Fruit fly (Drosophila melanogaster) whole organism, embryonic: Measurements from ENCODE around the gene CRAT.

Source experiments
- Ada2b ChIP-seq: fragments of 200-800 bp; sonication (Bioruptor generic); IDR thresholded peaks from 2 replicates; pipeline ENCODE4 v1.3.6; 2022; ENCODE audit warnings: missing biosample characterization, missing genetic modification characterization
- Atf-2 ChIP-seq: fragments of 200-800 bp; sonication (Bioruptor generic); optimal IDR thresholded peaks from 2 replicates; lab custom pipeline; 2016; ENCODE audit warnings: missing biosample characterization, missing genetic modification characterization
- CG10366 ChIP-seq: fragments of 200-800 bp; sonication (Bioruptor generic); IDR thresholded peaks from 2 replicates; pipeline ENCODE4 v1.3.6; 2022; ENCODE audit warnings: missing biosample characterization, missing genetic modification characterization
- CG11398 ChIP-seq: fragments of 200-800 bp; sonication (Bioruptor generic); optimal IDR thresholded peaks from 2 replicates; lab custom pipeline; 2016; ENCODE audit warnings: missing biosample characterization, missing genetic modification characterization
- CG12219 ChIP-seq: fragments of 200-800 bp; sonication (Bioruptor generic); optimal IDR thresholded peaks from 3 replicates; lab custom pipeline; 2018; ENCODE audit warnings: missing biosample characterization, mild to moderate bottlenecking, missing genetic modification characterization
- CG13424 ChIP-seq: fragments of 200-800 bp; sonication (Bioruptor generic); optimal IDR thresholded peaks from 2 replicates; lab custom pipeline; 2019; ENCODE audit warnings: missing biosample characterization, mild to moderate bottlenecking, missing genetic modification characterization, moderate library complexity
- CG17186 ChIP-seq: fragments of 200-800 bp; sonication (Bioruptor generic); optimal IDR thresholded peaks from 3 replicates; lab custom pipeline; 2017; ENCODE audit warnings: missing biosample characterization, missing genetic modification reagents, missing genetic modification characterization
- CG2116 ChIP-seq: fragments of 200-800 bp; sonication (Bioruptor generic); optimal IDR thresholded peaks from 3 replicates; lab custom pipeline; 2018; ENCODE audit warnings: missing biosample characterization, mild to moderate bottlenecking, missing genetic modification characterization
- CG2199 ChIP-seq: fragments of 200-800 bp; sonication (Bioruptor generic); IDR thresholded peaks from 3 replicates; pipeline ENCODE4 v1.3.6; 2022; ENCODE audit warnings: missing biosample characterization, missing genetic modification characterization
- CG30403 ChIP-seq: fragments of 200-800 bp; sonication (Bioruptor generic); optimal IDR thresholded peaks from 3 replicates; lab custom pipeline; 2016; ENCODE audit warnings: missing biosample characterization, missing genetic modification characterization
- CG31388 ChIP-seq: fragments of 200-800 bp; sonication (Bioruptor generic); optimal IDR thresholded peaks from 2 replicates; lab custom pipeline; 2016; ENCODE audit warnings: missing biosample characterization, missing genetic modification characterization
- CG32767 ChIP-seq: fragments of 200-800 bp; sonication (Bioruptor generic); IDR thresholded peaks from 2 replicates; pipeline ENCODE4 v1.3.6; 2022; ENCODE audit warnings: missing biosample characterization, missing genetic modification characterization
- CG3281 ChIP-seq: fragments of 200-800 bp; sonication (Bioruptor generic); optimal IDR thresholded peaks from 3 replicates; lab custom pipeline; 2017; ENCODE audit warnings: missing biosample characterization, mild to moderate bottlenecking, missing genetic modification characterization
- CG34422 ChIP-seq: fragments of 200-800 bp; sonication (Bioruptor generic); IDR thresholded peaks from 3 replicates; pipeline ENCODE4 v1.3.6; 2022; ENCODE audit warnings: missing biosample characterization, missing genetic modification characterization
- CG3995 ChIP-seq: fragments of 200-800 bp; sonication (Bioruptor generic); optimal IDR thresholded peaks from 3 replicates; lab custom pipeline; 2016; ENCODE audit warnings: missing biosample characterization, missing genetic modification characterization
- CG4404 ChIP-seq: fragments of 200-800 bp; sonication (Bioruptor generic); IDR thresholded peaks from 2 replicates; pipeline ENCODE4 v1.3.6; 2022; ENCODE audit warnings: missing biosample characterization, missing genetic modification characterization
- CG4424 ChIP-seq: fragments of 200-800 bp; sonication (Bioruptor generic); optimal IDR thresholded peaks from 3 replicates; lab custom pipeline; 2016; ENCODE audit warnings: missing biosample characterization, missing genetic modification characterization
- CG4730 ChIP-seq: fragments of 200-800 bp; sonication (Bioruptor generic); IDR thresholded peaks from 2 replicates; pipeline ENCODE4 v1.3.6; 2022; ENCODE audit warnings: missing biosample characterization, missing genetic modification characterization
- CG6272 ChIP-seq: fragments of 200-800 bp; sonication (Bioruptor generic); IDR thresholded peaks from 2 replicates; pipeline ENCODE4 v1.3.6; 2022; ENCODE audit warnings: missing biosample characterization, missing genetic modification characterization
- CG6689 ChIP-seq: fragments of 200-800 bp; sonication (Bioruptor generic); IDR thresholded peaks from 2 replicates; pipeline ENCODE4 v1.3.6; 2022; ENCODE audit warnings: missing biosample characterization, missing genetic modification characterization
- CG6813 ChIP-seq: fragments of 200-800 bp; sonication (Bioruptor generic); optimal IDR thresholded peaks from 2 replicates; lab custom pipeline; 2017; ENCODE audit warnings: missing biosample characterization, missing genetic modification characterization, mild to moderate bottlenecking, moderate library complexity, missing genetic modification reagents
- CG6854 ChIP-seq: fragments of 200-800 bp; sonication (Bioruptor generic); optimal IDR thresholded peaks from 3 replicates; lab custom pipeline; 2017; ENCODE audit warnings: missing biosample characterization, mild to moderate bottlenecking, missing genetic modification characterization
- CG8765 ChIP-seq: fragments of 200-800 bp; sonication (Bioruptor generic); IDR thresholded peaks from 2 replicates; pipeline ENCODE4 v1.3.6; 2022; ENCODE audit warnings: missing biosample characterization, missing genetic modification characterization
- CG9727 ChIP-seq: fragments of 200-800 bp; sonication (Bioruptor generic); optimal IDR thresholded peaks from 3 replicates; lab custom pipeline; 2017; ENCODE audit warnings: missing biosample characterization, mild to moderate bottlenecking, missing genetic modification characterization
- Doc2 ChIP-seq: fragments of 200-800 bp; sonication (Bioruptor generic); IDR thresholded peaks from 2 replicates; pipeline ENCODE4 v1.3.6; 2022; ENCODE audit warnings: missing biosample characterization, missing genetic modification characterization
- E2f1 ChIP-seq: fragments of 200-800 bp; sonication (Bioruptor generic); IDR thresholded peaks from 2 replicates; pipeline ENCODE4 v1.3.6; 2022; ENCODE audit warnings: missing biosample characterization, missing genetic modification characterization
- Ets97D ChIP-seq: fragments of 200-800 bp; sonication (Bioruptor generic); optimal IDR thresholded peaks from 3 replicates; lab custom pipeline; 2016; ENCODE audit warnings: missing biosample characterization, missing genetic modification characterization
- GATAe ChIP-seq: fragments of 200-800 bp; sonication (Bioruptor generic); conservative IDR thresholded peaks from 2 replicates; pipeline ENCODE4 v1.3.6; 2022; ENCODE audit warnings: missing biosample characterization, missing genetic modification characterization
- HmgD ChIP-seq: fragments of 200-800 bp; sonication (Bioruptor generic); optimal IDR thresholded peaks from 3 replicates; lab custom pipeline; 2016; ENCODE audit warnings: missing biosample characterization, missing genetic modification characterization
- Hmx ChIP-seq: fragments of 200-800 bp; sonication (Bioruptor generic); optimal IDR thresholded peaks from 2 replicates; lab custom pipeline; 2016; ENCODE audit warnings: missing biosample characterization, missing genetic modification characterization
- NFAT ChIP-seq: fragments of 200-800 bp; sonication (Bioruptor generic); IDR thresholded peaks from 2 replicates; pipeline ENCODE4 v1.3.6; 2022; ENCODE audit warnings: missing biosample characterization, missing genetic modification characterization
- Nf-YC ChIP-seq: fragments of 200-800 bp; optimal IDR thresholded peaks from 3 replicates; lab custom pipeline; 2019; ENCODE audit warnings: missing biosample characterization, mild to moderate bottlenecking, missing genetic modification characterization, moderate library complexity
- NfI ChIP-seq: fragments of 200-800 bp; sonication (Bioruptor generic); optimal IDR thresholded peaks from 3 replicates; lab custom pipeline; 2018; ENCODE audit warnings: missing biosample characterization, mild to moderate bottlenecking, missing genetic modification characterization, moderate library complexity
- Side ChIP-seq: fragments of 200-800 bp; sonication (Bioruptor generic); optimal IDR thresholded peaks from 2 replicates; lab custom pipeline; 2016; ENCODE audit warnings: missing biosample characterization, missing genetic modification characterization
- Spps ChIP-seq: fragments of 200-800 bp; sonication (Bioruptor generic); optimal IDR thresholded peaks from 2 replicates; lab custom pipeline; 2018; ENCODE audit warnings: missing biosample characterization, mild to moderate bottlenecking, missing genetic modification characterization
- ab ChIP-seq: fragments of 200-800 bp; sonication (Bioruptor generic); optimal IDR thresholded peaks from 2 replicates; lab custom pipeline; 2016; ENCODE audit warnings: missing biosample characterization, missing genetic modification characterization
- ash1 ChIP-seq: fragments of 200-800 bp; sonication (Bioruptor generic); optimal IDR thresholded peaks from 2 replicates; lab custom pipeline; 2018; ENCODE audit warnings: missing biosample characterization, mild to moderate bottlenecking, missing genetic modification characterization
- cg ChIP-seq: fragments of 200-800 bp; sonication (Bioruptor generic); optimal IDR thresholded peaks from 3 replicates; lab custom pipeline; 2019; ENCODE audit warnings: missing biosample characterization, mild to moderate bottlenecking, missing genetic modification characterization, moderate library complexity
- crc ChIP-seq: fragments of 200-800 bp; sonication (Bioruptor generic); optimal IDR thresholded peaks from 2 replicates; lab custom pipeline; 2016; ENCODE audit warnings: missing biosample characterization, missing genetic modification characterization
- dan ChIP-seq: fragments of 200-800 bp; sonication (Bioruptor generic); IDR thresholded peaks from 2 replicates; pipeline ENCODE4 v1.3.6; 2022; ENCODE audit warnings: missing biosample characterization, missing genetic modification characterization
- fd96Cb ChIP-seq: fragments of 200-800 bp; sonication (Bioruptor generic); optimal IDR thresholded peaks from 2 replicates; lab custom pipeline; 2018; ENCODE audit warnings: missing biosample characterization, mild to moderate bottlenecking, missing genetic modification characterization, moderate library complexity
- knrl ChIP-seq: fragments of 200-800 bp; sonication (Bioruptor generic); IDR thresholded peaks from 3 replicates; pipeline ENCODE4 v1.3.6; 2022; ENCODE audit warnings: missing biosample characterization, missing genetic modification characterization; ENCODE audit not compliant: partially characterized antibody
- mld ChIP-seq: fragments of 200-800 bp; sonication (Bioruptor generic); IDR thresholded peaks from 3 replicates; pipeline ENCODE4 v1.3.6; 2022; ENCODE audit warnings: missing biosample characterization, missing genetic modification characterization; ENCODE audit not compliant: partially characterized antibody
- schlank ChIP-seq: fragments of 200-800 bp; sonication (Bioruptor generic); optimal IDR thresholded peaks from 2 replicates; lab custom pipeline; 2018; ENCODE audit warnings: missing biosample characterization, mild to moderate bottlenecking, missing genetic modification characterization
- tio ChIP-seq: fragments of 200-800 bp; sonication (Bioruptor generic); optimal IDR thresholded peaks from 2 replicates; lab custom pipeline; 2017; ENCODE audit warnings: missing biosample characterization, missing genetic modification characterization, inconsistent platforms
- vnd ChIP-seq: fragments of 200-800 bp; sonication (Bioruptor generic); IDR thresholded peaks from 3 replicates; pipeline ENCODE4 v1.3.6; 2022; ENCODE audit warnings: missing biosample characterization, missing genetic modification characterization; ENCODE audit not compliant: partially characterized antibody
- wor ChIP-seq: fragments of 200-800 bp; sonication (Bioruptor generic); IDR thresholded peaks from 2 replicates; pipeline ENCODE4 v1.3.6; 2022; ENCODE audit warnings: missing biosample characterization, missing genetic modification characterization
- zen ChIP-seq: fragments of 200-800 bp; sonication (Bioruptor generic); optimal IDR thresholded peaks from 3 replicates; lab custom pipeline; 2018; ENCODE audit warnings: missing biosample characterization, mild to moderate bottlenecking, missing genetic modification characterization, moderate library complexity
- zf30C ChIP-seq: fragments of 200-800 bp; sonication (Bioruptor generic); optimal IDR thresholded peaks from 3 replicates; lab custom pipeline; 2018; ENCODE audit warnings: missing biosample characterization, mild to moderate bottlenecking, missing genetic modification characterization
- zfh1 ChIP-seq: fragments of 200-800 bp; sonication (Bioruptor generic); IDR thresholded peaks from 3 replicates; pipeline ENCODE4 v1.3.6; 2022; ENCODE audit warnings: missing biosample characterization, missing genetic modification characterization

CRAT gene

dm6 chr3R:6368550-6369238 is 7.2 kb downstream of the CRAT start, which contains the start of gene CG10286 (continued):
- no peak for TF ChIP-seq ab (GFP tag; lab: Kevin White, UChicago)
- peak; percentile 33 for TF ChIP-seq CG3281 (GFP tag; lab: Kevin White, UChicago)
- no peak for TF ChIP-seq CG8765
- TF ChIP-seq dan (GFP tag; lab: Robert Waterston, UW): no peak
- peak; percentile 5 for TF ChIP-seq NfI
- no peak for TF ChIP-seq CG4424 (GFP tag; lab: Kevin White, UChicago)
- TF ChIP-seq CG13424 (tag; lab: Kevin White, UChicago): peak; percentile 7
- no peak; the same call in 1 of the 2 replicates for TF ChIP-seq Ada2b (GFP tag; lab: Robert Waterston, UW)
- peak; percentile 29 for TF ChIP-seq Ets97D (GFP tag; lab: Kevin White, UChicago)
- no peak for TF ChIP-seq Nf-YC (tag; lab: Kevin White, UChicago)
- 0 out of 3 replicates have a peak, but pooled peaks have one; percentile 33 for TF ChIP-seq zfh1
- TF ChIP-seq Atf-2: no peak
- TF ChIP-seq CG2199 (GFP tag; lab: Robert Waterston, UW): no peak; the same call in 2 of the 3 replicates
- no peak for TF ChIP-seq CG4404 (GFP tag; lab: Robert Waterston, UW)
- no peak for TF ChIP-seq wor
- no peak for TF ChIP-seq CG17186
- TF ChIP-seq Spps (tag; lab: Kevin White, UChicago): peak; percentile 29
- no peak for TF ChIP-seq CG6854 (GFP tag; lab: Kevin White, UChicago)
- no peak for TF ChIP-seq E2f1 (GFP tag; lab: Robert Waterston, UW)
- TF ChIP-seq CG34422 (GFP tag; lab: Robert Waterston, UW): 0 out of 3 replicates have a peak, but pooled peaks have one; percentile 49
- peak; percentile 63 for TF ChIP-seq vnd (GFP tag; lab: Robert Waterston, UW)
- TF ChIP-seq NFAT (GFP tag; lab: Robert Waterston, UW): peak; percentile 52; the same call in 1 of the 2 replicates
- no peak for TF ChIP-seq GATAe (GFP tag; lab: Robert Waterston, UW)
- no peak for TF ChIP-seq crc (GFP tag; lab: Kevin White, UChicago)
- peak; percentile 6 for TF ChIP-seq fd96Cb (tag; lab: Kevin White, UChicago)
- no peak for TF ChIP-seq ash1 (GFP tag; lab: Kevin White, UChicago)
- no peak for TF ChIP-seq CG12219 (GFP tag; lab: Kevin White, UChicago)
- peak; percentile 98 for TF ChIP-seq CG3995
- no peak for TF ChIP-seq zf30C (GFP tag; lab: Kevin White, UChicago)
- peak; percentile 12 for TF ChIP-seq CG30403 (GFP tag; lab: Kevin White, UChicago)
- TF ChIP-seq CG10366 (GFP tag; lab: Robert Waterston, UW): peak; percentile 18; the same call in 1 of the 2 replicates
- TF ChIP-seq CG31388 (GFP tag; lab: Kevin White, UChicago): no peak
- no peak for TF ChIP-seq Hmx (GFP tag; lab: Kevin White, UChicago)
- no peak for TF ChIP-seq CG32767 (GFP tag; lab: Robert Waterston, UW)
- peak; percentile 48 for TF ChIP-seq CG9727 (GFP tag; lab: Kevin White, UChicago)
- 0 out of 3 replicates have a peak, but pooled peaks have one; percentile 18 for TF ChIP-seq mld (GFP tag; lab: Robert Waterston, UW)
- no peak for TF ChIP-seq cg (GFP tag; lab: Kevin White, UChicago)
- TF ChIP-seq CG11398: no peak
- peak; percentile 34 for TF ChIP-seq HmgD (GFP tag; lab: Kevin White, UChicago)
- TF ChIP-seq CG6813 (GFP tag; lab: Kevin White, UChicago): peak; percentile 47
- TF ChIP-seq CG6689 (GFP tag; lab: Robert Waterston, UW): peak; percentile 48; the same call in 1 of the 2 replicates
- TF ChIP-seq tio: no peak
- TF ChIP-seq CG6272 (GFP tag; lab: Robert Waterston, UW): peak; percentile 50; the same call in 1 of the 2 replicates
- no peak for TF ChIP-seq Doc2 (GFP tag; lab: Robert Waterston, UW)
- TF ChIP-seq CG4730: no peak
- peak; percentile 56 for TF ChIP-seq CG2116 (GFP tag; lab: Kevin White, UChicago)
- TF ChIP-seq schlank (tag; lab: Kevin White, UChicago): no peak
- peak; percentile 72 for TF ChIP-seq knrl (GFP tag; lab: Robert Waterston, UW)
- peak; percentile 23 for TF ChIP-seq zen
- no peak for TF ChIP-seq Side (GFP tag; lab: Kevin White, UChicago)
